Worm (Caenorhabditis elegans): Measurements from ENCODE around the gene pms-2.

Gene pms-2

DNA sequence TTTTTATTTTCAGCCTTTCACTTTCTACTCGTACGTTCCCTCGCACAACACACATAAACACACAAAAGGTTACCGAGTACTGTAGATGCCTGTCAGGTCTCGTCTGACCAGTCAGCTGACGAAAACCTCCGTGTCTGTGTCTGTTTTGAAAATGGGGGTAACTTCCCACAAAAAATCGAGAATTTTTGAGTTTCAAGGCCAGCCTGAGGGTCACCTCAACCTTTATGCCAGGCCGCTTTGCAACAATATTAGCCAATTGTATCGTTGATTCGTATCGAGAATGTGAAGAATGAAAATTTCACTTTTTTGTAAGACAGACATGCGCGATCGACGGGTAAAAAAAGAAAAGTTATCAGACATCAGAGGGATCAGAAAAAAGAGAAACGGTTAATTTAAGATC is 39.3 kb downstream of the pms-2 start (continued):
- TF ChIP-seq efl-3 (GFP tag; optimal IDR thresholded peaks at IDR 0.05) (no peak), mdl-1 (tag; optimal IDR thresholded peaks at IDR 0.05) (peak in 1 of 2 experiments; percentile 69), nhr-85 (tag) (peak; percentile 100), lir-3 (tag; optimal IDR thresholded peaks at IDR 0.05; ENCODE audit: poor library complexity) (no peak), nhr-84 (tag; optimal IDR thresholded peaks at IDR 0.05) (no peak), elt-3 (tag; optimal IDR thresholded peaks at IDR 0.05) (peak in 5 of 6 experiments; percentile 58 to 92 (median 89))

DNA sequence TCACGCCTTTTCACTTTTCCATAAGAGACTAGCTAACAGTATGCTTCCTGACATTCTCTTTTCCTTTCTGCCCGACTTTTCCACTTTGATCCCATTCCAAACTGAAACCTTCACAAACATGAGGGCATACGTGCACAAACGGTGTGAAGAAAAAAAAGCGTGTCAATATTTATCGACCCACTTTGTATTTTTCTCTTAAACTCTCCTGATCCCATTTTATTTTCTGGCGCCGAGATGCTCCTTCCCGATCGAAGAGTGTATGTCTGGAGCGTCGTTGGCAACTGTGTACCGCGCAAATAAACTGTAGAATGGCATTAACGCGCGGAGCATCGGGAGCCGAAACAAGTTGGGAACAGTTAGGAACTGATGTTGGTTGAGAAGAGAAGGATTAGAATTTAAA is 40.9 kb downstream of the pms-2 start:
- TF ChIP-seq elt-2 (tag; optimal IDR thresholded peaks at IDR 0.05) (no peak), efl-1 (optimal IDR thresholded peaks at IDR 0.05) (no peak), efl-1 (GFP tag; optimal IDR thresholded peaks at IDR 0.05 in 1 of 2) (peak in 1 of 2 experiments; percentile 58), unc-86 (tag; optimal IDR thresholded peaks at IDR 0.05) (no peak), nhr-77 (tag; optimal IDR thresholded peaks at IDR 0.05) (peak; percentile 65), swsn-7 (tag; optimal IDR thresholded peaks at IDR 0.05) (no peak), egl-27 (tag; optimal IDR thresholded peaks at IDR 0.05) (peak; percentile 45 to 57), mep-1 (tag; optimal IDR thresholded peaks at IDR 0.05) (no peak), C16A3.4 (tag; optimal IDR thresholded peaks at IDR 0.05) (no peak), tbx-2 (tag; optimal IDR thresholded peaks at IDR 0.05) (peak; percentile 58), lsy-2 (tag; optimal IDR thresholded peaks at IDR 0.05) (peak in 1 of 2 experiments; percentile 21), lin-14 (GFP tag; optimal IDR thresholded peaks at IDR 0.05) (peak; percentile 48), mdl-1 (tag; optimal IDR thresholded peaks at IDR 0.05) (peak in 1 of 2 experiments; percentile 25), nhr-20 (tag; optimal IDR thresholded peaks at IDR 0.05) (peak; percentile 36), nhr-28 (tag; optimal IDR thresholded peaks at IDR 0.05) (no peak), fkh-10 (GFP tag; optimal IDR thresholded peaks at IDR 0.05) (no peak), nhr-71 (tag; optimal IDR thresholded peaks at IDR 0.05) (peak; percentile 36), ces-1 (GFP tag; optimal IDR thresholded peaks at IDR 0.05) (no peak), ceh-90 (tag; optimal IDR thresholded peaks at IDR 0.05) (no peak)

- TF ChIP-seq lin-14 (GFP tag; optimal IDR thresholded peaks at IDR 0.05) (peak; percentile 33), nhr-85 (tag) (peak; percentile 76), mdl-1 (tag; optimal IDR thresholded peaks at IDR 0.05) (peak in 1 of 2 experiments; percentile 7), snpc-4 (tag; optimal IDR thresholded peaks at IDR 0.05) (no peak), snu-23 (GFP tag; optimal IDR thresholded peaks at IDR 0.05) (peak; percentile 21), dsc-1 (tag; optimal IDR thresholded peaks at IDR 0.05) (peak; percentile 57), nhr-90 (tag; optimal IDR thresholded peaks at IDR 0.05; ENCODE audit: poor library complexity) (no peak), lin-15B (tag; optimal IDR thresholded peaks at IDR 0.05) (no peak)
These were observed 41.6 kb downstream of the pms-2 start for ce11 chrV:11528633-11529327.

DNA sequence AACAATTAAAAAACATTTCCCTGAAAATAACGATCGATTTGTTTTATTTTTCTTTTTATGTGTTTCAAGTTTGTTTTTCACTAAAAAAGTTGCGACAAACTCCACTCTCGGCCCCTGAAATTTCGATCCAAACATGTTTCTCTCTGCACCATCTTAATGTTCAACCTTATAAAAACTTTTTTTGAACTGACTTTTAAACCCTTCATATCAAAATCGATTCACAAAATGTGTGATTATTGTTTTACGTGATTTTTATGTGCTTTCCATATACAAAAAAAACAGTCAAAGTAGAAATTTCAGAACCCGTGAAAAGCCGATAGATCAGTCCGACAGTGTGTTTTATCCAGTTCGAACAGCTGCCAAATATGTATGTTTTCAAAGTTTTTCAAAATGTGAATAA is 42.9 kb downstream of the pms-2 start, which contains the start of gene ccch-1:
TSS of gene ccch-1 (plus strand) at position 301 of the 400 bp plus-strand sequence.
- TF ChIP-seq egl-13 (tag; optimal IDR thresholded peaks at IDR 0.05) (no peak), efl-1 (optimal IDR thresholded peaks at IDR 0.05) (no peak), efl-1 (GFP tag; optimal IDR thresholded peaks at IDR 0.05 in 1 of 2) (peak in 1 of 2 experiments; percentile 80)

DNA sequence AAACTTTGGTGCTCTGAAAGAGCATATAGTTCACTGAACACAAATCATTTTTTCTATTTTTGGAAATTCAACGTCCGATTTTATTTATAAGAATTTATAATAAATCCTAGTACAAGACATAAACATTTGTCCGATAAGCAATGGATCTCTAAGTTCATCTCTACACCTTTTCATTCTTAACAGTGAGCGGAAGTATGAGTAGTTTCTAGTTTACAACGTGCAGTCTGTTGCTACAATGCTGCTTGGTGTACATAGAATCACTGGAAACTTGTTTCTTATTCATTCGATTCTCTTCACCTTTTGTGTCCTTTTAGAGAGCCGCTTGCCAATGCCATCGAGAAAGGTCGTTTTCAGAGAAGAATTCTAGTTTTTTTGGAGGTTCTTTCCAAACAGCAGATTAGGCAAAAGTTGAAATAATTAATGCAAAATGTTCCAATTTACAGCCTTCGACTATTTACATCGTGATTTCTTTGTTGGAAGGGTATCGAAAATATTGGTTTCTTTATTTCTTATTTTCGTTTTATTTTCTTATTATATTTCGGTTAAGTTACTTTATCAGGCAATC is 43.4 kb downstream of the pms-2 start:
- TF ChIP-seq zag-1 (tag; optimal IDR thresholded peaks at IDR 0.05) (no peak), nhr-71 (tag; optimal IDR thresholded peaks at IDR 0.05) (no peak), aha-1 (tag; optimal IDR thresholded peaks at IDR 0.05) (no peak), fkh-8 (tag; optimal IDR thresholded peaks at IDR 0.05) (no peak), unc-86 (tag; optimal IDR thresholded peaks at IDR 0.05) (no peak), ces-1 (GFP tag; optimal IDR thresholded peaks at IDR 0.05) (no peak), nhr-76 (tag; optimal IDR thresholded peaks at IDR 0.05) (no peak), elt-2 (tag; optimal IDR thresholded peaks at IDR 0.05) (no peak), snu-23 (GFP tag; optimal IDR thresholded peaks at IDR 0.05) (no peak), skn-1 (tag; optimal IDR thresholded peaks at IDR 0.05) (no peak), nhr-28 (tag; optimal IDR thresholded peaks at IDR 0.05) (no peak), ceh-8 (GFP tag; optimal IDR thresholded peaks at IDR 0.05) (no peak), unc-62 (GFP tag; optimal IDR thresholded peaks at IDR 0.05) (no peak), unc-98 (GFP tag; IDR thresholded peaks at IDR 0.05) (no peak), sptf-1 (tag; optimal IDR thresholded peaks at IDR 0.05) (no peak), ama-1 (optimal IDR thresholded peaks at IDR 0.05) (no peak), nhr-20 (tag; optimal IDR thresholded peaks at IDR 0.05) (no peak)

Data from whole organism, L1 larva.